Fruit fly (Drosophila melanogaster) whole organism, adult: ENCODE data around the gene tho2.

Source experiments
- CG11617 ChIP-seq: fragments of 200-800 bp; sonication (Bioruptor generic); optimal IDR thresholded peaks from 2 replicates; lab custom pipeline; 2017; ENCODE audit warnings: mild to moderate bottlenecking, missing biosample characterization, missing genetic modification reagents, missing genetic modification characterization
- CG12768 ChIP-seq: fragments of 200-800 bp; sonication (Bioruptor generic); optimal IDR thresholded peaks from 2 replicates; lab custom pipeline; 2017; ENCODE audit warnings: missing biosample characterization, missing genetic modification characterization, mild to moderate bottlenecking, moderate library complexity, missing genetic modification reagents
- CG14711 ChIP-seq: fragments of 200-800 bp; sonication (Bioruptor generic); optimal IDR thresholded peaks from 2 replicates; lab custom pipeline; 2018; ENCODE audit warnings: missing biosample characterization, mild to moderate bottlenecking, missing genetic modification characterization, moderate library complexity
- CG1620 ChIP-seq: fragments of 200-800 bp; sonication (Bioruptor generic); optimal IDR thresholded peaks from 2 replicates; lab custom pipeline; 2016; ENCODE audit warnings: missing biosample characterization, missing genetic modification characterization
- CG33017 ChIP-seq: fragments of 200-800 bp; sonication (Bioruptor generic); optimal IDR thresholded peaks from 2 replicates; lab custom pipeline; 2018; ENCODE audit warnings: missing biosample characterization, mild to moderate bottlenecking, missing genetic modification characterization, moderate library complexity
- CG5204 ChIP-seq: fragments of 200-800 bp; sonication (Bioruptor generic); optimal IDR thresholded peaks from 2 replicates; lab custom pipeline; 2016; ENCODE audit warnings: missing biosample characterization, missing genetic modification characterization
- CG7045 ChIP-seq: fragments of 200-800 bp; sonication (Bioruptor generic); optimal IDR thresholded peaks from 2 replicates; lab custom pipeline; 2017; ENCODE audit warnings: missing biosample characterization, mild to moderate bottlenecking, missing genetic modification characterization
- CG7101 ChIP-seq: fragments of 200-800 bp; sonication (Bioruptor generic); optimal IDR thresholded peaks from 2 replicates; lab custom pipeline; 2018; ENCODE audit warnings: missing biosample characterization, mild to moderate bottlenecking, missing genetic modification characterization, moderate library complexity
- Clk ChIP-seq: fragments of 200-800 bp; sonication (Bioruptor generic); optimal IDR thresholded peaks from 2 replicates; lab custom pipeline; 2017; ENCODE audit warnings: missing biosample characterization, missing genetic modification characterization
- Crg-1 ChIP-seq: fragments of 200-800 bp; sonication (Bioruptor generic); optimal IDR thresholded peaks from 2 replicates; lab custom pipeline; 2016; ENCODE audit warnings: missing biosample characterization, missing genetic modification characterization
- Hr96 ChIP-seq: fragments of 200-800 bp; sonication (Bioruptor generic); optimal IDR thresholded peaks from 2 replicates; lab custom pipeline; 2016; ENCODE audit warnings: missing biosample characterization, missing genetic modification characterization
- Mnt ChIP-seq: fragments of 200-800 bp; sonication (Bioruptor generic); optimal IDR thresholded peaks from 2 replicates; lab custom pipeline; 2016; ENCODE audit warnings: missing biosample characterization, mild to moderate bottlenecking, missing genetic modification characterization
- bab1 ChIP-seq: fragments of 200-800 bp; sonication (Bioruptor generic); optimal IDR thresholded peaks from 3 replicates; lab custom pipeline; 2019; ENCODE audit warnings: missing biosample characterization, mild to moderate bottlenecking, missing genetic modification characterization, moderate library complexity
- cic ChIP-seq: fragments of 200-800 bp; sonication (Bioruptor generic); optimal IDR thresholded peaks from 2 replicates; lab custom pipeline; 2017; ENCODE audit warnings: missing biosample characterization, mild to moderate bottlenecking, missing genetic modification characterization, moderate library complexity
- cnc ChIP-seq, 2 experiments: fragments of >200 bp; optimal IDR thresholded peaks; 2 replicates each; lab custom pipeline; 2017
- kay ChIP-seq: fragments of 200-800 bp; sonication (Bioruptor generic); peaks from one replicate; lab custom pipeline; 2016; ENCODE audit warnings: missing biosample characterization, missing genetic modification characterization, borderline replicate concordance
- ovo ChIP-seq: fragments of 200-800 bp; sonication (Bioruptor generic); optimal IDR thresholded peaks from 2 replicates; lab custom pipeline; 2016; ENCODE audit warnings: missing biosample characterization, missing genetic modification characterization
- pad ChIP-seq: fragments of 200-800 bp; sonication (Bioruptor generic); optimal IDR thresholded peaks from 3 replicates; lab custom pipeline; 2017; ENCODE audit warnings: missing biosample characterization, missing genetic modification characterization, mild to moderate bottlenecking, moderate library complexity, missing genetic modification reagents
- tj ChIP-seq: fragments of 200-800 bp; sonication (Bioruptor generic); optimal IDR thresholded peaks from 3 replicates; lab custom pipeline; 2017; ENCODE audit warnings: missing biosample characterization, mild to moderate bottlenecking, missing genetic modification characterization, moderate library complexity
- toe ChIP-seq: fragments of 200-800 bp; sonication (Bioruptor generic); optimal IDR thresholded peaks from 2 replicates; lab custom pipeline; 2016; ENCODE audit warnings: missing biosample characterization, missing genetic modification characterization

The tho2 gene

DNA sequence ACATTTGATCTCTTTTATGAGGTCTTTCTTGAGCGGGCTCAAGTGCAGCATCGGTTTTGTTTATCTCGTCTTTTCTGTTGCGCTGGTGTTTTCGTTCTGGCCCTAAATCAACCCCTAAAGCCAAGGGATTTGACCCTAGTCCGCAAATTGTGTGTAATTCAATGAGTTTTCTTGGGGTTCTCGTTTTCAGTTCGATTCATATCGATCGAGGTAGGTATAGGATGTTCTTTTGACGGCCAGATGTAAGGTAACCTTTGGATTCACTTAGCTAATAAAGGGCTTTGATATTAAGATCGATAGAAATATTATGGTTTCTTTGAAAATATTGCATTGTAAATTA lies 20.2 kb upstream of the tho2 start:
- TF ChIP-seq toe (GFP tag; lab: Kevin White, UChicago), result no peak
- TF ChIP-seq CG12768 (GFP tag; lab: Kevin White, UChicago), result no peak
- TF ChIP-seq tj, result no peak
- TF ChIP-seq bab1 (GFP tag; lab: Kevin White, UChicago), result no peak
- no peak for TF ChIP-seq Hr96 (GFP tag; lab: Kevin White, UChicago)
- TF ChIP-seq cnc (optimal IDR thresholded peaks at IDR 0.05; lab: Kevin White, UChicago), result no peak
- TF ChIP-seq CG7101 (tag; lab: Kevin White, UChicago), result no peak
- no peak for TF ChIP-seq cic (GFP tag; lab: Kevin White, UChicago)
- TF ChIP-seq CG5204, result no peak
- no peak for TF ChIP-seq CG7045
- TF ChIP-seq CG14711 (tag; lab: Kevin White, UChicago), result no peak

- TF ChIP-seq CG7101 (tag; lab: Kevin White, UChicago) (no peak), pad (GFP tag; lab: Kevin White, UChicago) (peak; percentile 3), cnc (optimal IDR thresholded peaks at IDR 0.05; lab: Kevin White, UChicago) (no peak), Mnt (GFP tag; lab: Kevin White, UChicago) (no peak)
Measured at dm6 chr2L:2164520-2165237, 19.7 kb upstream of the tho2 start.

- TF ChIP-seq cic (GFP tag; lab: Kevin White, UChicago), result no peak
- TF ChIP-seq ovo (GFP tag; lab: Kevin White, UChicago), result no peak
- TF ChIP-seq toe (GFP tag; lab: Kevin White, UChicago), result no peak
- TF ChIP-seq cnc (optimal IDR thresholded peaks at IDR 0.05; lab: Kevin White, UChicago), result no peak
- no peak for TF ChIP-seq Crg-1 (GFP tag; lab: Kevin White, UChicago)
- TF ChIP-seq CG1620 (GFP tag; lab: Kevin White, UChicago), result no peak
- no peak for TF ChIP-seq CG14711 (tag; lab: Kevin White, UChicago)
- TF ChIP-seq tj, result no peak
- TF ChIP-seq kay, result no peak
- no peak for TF ChIP-seq pad (GFP tag; lab: Kevin White, UChicago)
- TF ChIP-seq CG7045, result no peak
- no peak for TF ChIP-seq CG7101 (tag; lab: Kevin White, UChicago)
- TF ChIP-seq CG11617, result no peak
Measured at dm6 chr2L:2163568-2163953, 18.6 kb upstream of the tho2 start.

DNA sequence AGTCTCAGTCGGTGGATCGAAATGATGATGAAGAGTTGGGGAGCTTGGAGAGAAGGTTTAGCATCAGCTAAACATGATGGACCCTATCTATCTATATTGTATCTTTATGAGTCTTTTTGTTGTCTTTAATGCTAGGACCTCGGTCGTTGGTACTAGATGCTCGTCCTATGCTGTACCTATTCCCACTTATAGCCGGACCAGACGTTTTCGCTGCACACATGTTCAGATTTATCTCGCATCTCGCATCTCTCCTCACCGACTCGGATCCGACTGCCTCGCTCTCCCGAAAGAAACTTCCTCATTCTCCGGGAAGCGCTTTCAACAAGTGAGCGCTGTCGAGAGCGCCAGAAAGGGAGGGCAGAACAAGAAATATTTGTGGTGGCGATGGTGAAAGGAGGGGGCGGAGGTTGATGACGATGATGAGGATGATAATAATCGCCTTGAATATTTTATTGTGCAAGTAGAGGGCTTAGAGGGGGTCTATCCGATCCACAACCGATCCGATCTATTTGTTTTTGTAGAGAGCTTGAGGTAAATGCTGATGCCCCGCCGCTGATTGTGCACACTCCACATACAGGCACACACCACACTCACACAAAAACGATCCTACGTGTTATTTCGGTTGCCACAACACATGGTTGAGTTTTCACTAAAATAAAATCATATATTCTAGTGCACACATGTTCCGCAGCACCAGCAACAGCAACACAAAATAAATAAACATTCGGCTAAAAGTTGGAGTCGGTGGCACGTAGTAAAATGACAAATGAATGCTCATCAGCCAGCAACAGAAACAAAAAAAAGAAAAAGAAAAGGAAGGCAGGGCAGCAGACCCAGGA lies 18.0 kb upstream of the tho2 start:
- TF ChIP-seq Hr96 (GFP tag; lab: Kevin White, UChicago) (no peak), cic (GFP tag; lab: Kevin White, UChicago) (peak; percentile 39), Clk (GFP tag; lab: Kevin White, UChicago) (no peak)

- no peak for TF ChIP-seq CG7045
- TF ChIP-seq Crg-1 (GFP tag; lab: Kevin White, UChicago), result no peak
- no peak for TF ChIP-seq CG14711 (tag; lab: Kevin White, UChicago)
- no peak for TF ChIP-seq Clk (GFP tag; lab: Kevin White, UChicago)
- TF ChIP-seq CG1620 (GFP tag; lab: Kevin White, UChicago), result no peak
- TF ChIP-seq CG33017, result no peak
- TF ChIP-seq CG5204, result no peak
- TF ChIP-seq CG12768 (GFP tag; lab: Kevin White, UChicago), result no peak
Measured at dm6 chr2L:2162281-2162680, 17.3 kb upstream of the tho2 start.

DNA sequence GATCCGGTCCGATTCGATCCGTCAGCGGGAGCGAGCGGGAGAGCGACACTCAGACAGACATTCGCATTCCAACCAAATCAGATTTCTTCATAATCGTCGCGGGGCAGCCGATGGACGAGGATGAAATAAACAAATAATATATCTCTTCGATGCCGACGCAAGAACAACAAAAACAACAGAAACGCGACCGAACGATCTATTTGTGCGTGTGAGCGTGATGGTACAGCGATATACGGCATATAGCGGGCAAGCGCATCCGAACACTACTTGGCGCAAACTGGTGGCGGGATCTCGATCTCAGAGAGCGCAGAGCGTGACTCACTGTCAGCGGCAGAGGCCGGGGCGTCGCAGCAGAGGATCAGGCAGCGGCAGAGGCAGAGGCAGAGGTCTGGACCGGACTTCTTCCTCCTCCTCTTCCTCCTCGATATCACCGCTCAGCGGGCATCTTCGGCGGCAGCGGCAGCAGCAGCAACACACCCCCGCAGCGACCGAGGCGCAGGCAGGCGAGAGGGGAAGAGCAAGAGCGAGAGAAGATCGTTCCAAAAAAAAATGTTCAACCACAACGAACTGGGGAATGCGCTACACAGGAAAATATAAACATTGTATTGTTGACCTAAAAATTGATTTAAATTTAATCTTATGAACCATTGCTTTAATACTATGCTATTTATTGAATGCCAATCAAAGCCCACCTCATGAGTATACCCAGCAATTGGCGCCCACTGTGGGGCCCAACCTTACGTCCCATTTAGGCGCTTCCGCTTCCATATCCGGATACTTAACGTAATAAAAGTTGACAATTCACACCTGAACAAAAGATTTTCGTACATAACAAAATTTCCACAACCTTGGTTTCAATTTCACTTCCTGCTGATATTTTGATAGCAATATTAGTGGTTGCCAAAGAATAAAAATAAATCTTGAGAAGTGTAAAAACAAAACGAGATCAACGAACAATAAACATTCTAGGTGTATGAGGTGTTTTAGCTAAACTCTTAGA lies 16.6 kb upstream of the tho2 start:
- TF ChIP-seq cic (GFP tag; lab: Kevin White, UChicago), result peak; percentile 16
- TF ChIP-seq ovo (GFP tag; lab: Kevin White, UChicago), result peak; percentile 13
- peak; percentile 75 for TF ChIP-seq kay
- no peak for TF ChIP-seq CG7045

DNA sequence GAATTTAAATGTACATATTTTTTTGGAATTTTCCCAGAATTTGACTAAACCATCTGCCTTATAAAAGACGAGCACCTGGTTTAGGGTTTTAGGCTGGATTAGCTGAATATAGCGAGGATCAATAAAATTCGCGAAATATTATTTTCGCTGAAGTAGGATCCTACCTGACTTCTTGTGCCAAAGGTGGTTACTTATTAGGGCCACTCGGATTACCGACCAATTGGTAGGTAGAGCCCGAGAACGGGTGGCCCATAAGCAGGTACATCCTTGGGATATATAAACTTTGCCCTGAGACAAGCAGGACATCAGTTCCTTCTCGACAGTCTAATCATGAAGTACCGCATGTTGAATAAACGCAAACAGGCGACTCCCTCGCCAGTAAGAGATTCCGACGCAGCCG lies 10.5 kb upstream of the tho2 start, which contains the start of gene CG15382:
Gene CG15382, plus strand, starts transcription at position 301 of the 400 bp plus-strand sequence.
- TF ChIP-seq CG1620 (GFP tag; lab: Kevin White, UChicago), result no peak
- no peak for TF ChIP-seq CG5204
